Fruit fly (Drosophila melanogaster) whole organism, adult: ENCODE measurements around the gene CG42821.

Experiments
- CG11617 ChIP-seq: fragments of 200-800 bp; sonication (Bioruptor generic); optimal IDR thresholded peaks from 2 replicates; lab custom pipeline; 2017; ENCODE audit warnings: mild to moderate bottlenecking, missing biosample characterization, missing genetic modification reagents, missing genetic modification characterization
- CG12768 ChIP-seq: fragments of 200-800 bp; sonication (Bioruptor generic); optimal IDR thresholded peaks from 2 replicates; lab custom pipeline; 2017; ENCODE audit warnings: missing biosample characterization, missing genetic modification characterization, mild to moderate bottlenecking, moderate library complexity, missing genetic modification reagents
- CG14711 ChIP-seq: fragments of 200-800 bp; sonication (Bioruptor generic); optimal IDR thresholded peaks from 2 replicates; lab custom pipeline; 2018; ENCODE audit warnings: missing biosample characterization, mild to moderate bottlenecking, missing genetic modification characterization, moderate library complexity
- CG1620 ChIP-seq: fragments of 200-800 bp; sonication (Bioruptor generic); optimal IDR thresholded peaks from 2 replicates; lab custom pipeline; 2016; ENCODE audit warnings: missing biosample characterization, missing genetic modification characterization
- CG33017 ChIP-seq: fragments of 200-800 bp; sonication (Bioruptor generic); optimal IDR thresholded peaks from 2 replicates; lab custom pipeline; 2018; ENCODE audit warnings: missing biosample characterization, mild to moderate bottlenecking, missing genetic modification characterization, moderate library complexity
- CG5204 ChIP-seq: fragments of 200-800 bp; sonication (Bioruptor generic); optimal IDR thresholded peaks from 2 replicates; lab custom pipeline; 2016; ENCODE audit warnings: missing biosample characterization, missing genetic modification characterization
- CG7045 ChIP-seq: fragments of 200-800 bp; sonication (Bioruptor generic); optimal IDR thresholded peaks from 2 replicates; lab custom pipeline; 2017; ENCODE audit warnings: missing biosample characterization, mild to moderate bottlenecking, missing genetic modification characterization
- CG7101 ChIP-seq: fragments of 200-800 bp; sonication (Bioruptor generic); optimal IDR thresholded peaks from 2 replicates; lab custom pipeline; 2018; ENCODE audit warnings: missing biosample characterization, mild to moderate bottlenecking, missing genetic modification characterization, moderate library complexity
- Clk ChIP-seq: fragments of 200-800 bp; sonication (Bioruptor generic); optimal IDR thresholded peaks from 2 replicates; lab custom pipeline; 2017; ENCODE audit warnings: missing biosample characterization, missing genetic modification characterization
- Crg-1 ChIP-seq: fragments of 200-800 bp; sonication (Bioruptor generic); optimal IDR thresholded peaks from 2 replicates; lab custom pipeline; 2016; ENCODE audit warnings: missing biosample characterization, missing genetic modification characterization
- Hr96 ChIP-seq: fragments of 200-800 bp; sonication (Bioruptor generic); optimal IDR thresholded peaks from 2 replicates; lab custom pipeline; 2016; ENCODE audit warnings: missing biosample characterization, missing genetic modification characterization
- Mnt ChIP-seq: fragments of 200-800 bp; sonication (Bioruptor generic); optimal IDR thresholded peaks from 2 replicates; lab custom pipeline; 2016; ENCODE audit warnings: missing biosample characterization, mild to moderate bottlenecking, missing genetic modification characterization
- bab1 ChIP-seq: fragments of 200-800 bp; sonication (Bioruptor generic); optimal IDR thresholded peaks from 3 replicates; lab custom pipeline; 2019; ENCODE audit warnings: missing biosample characterization, mild to moderate bottlenecking, missing genetic modification characterization, moderate library complexity
- cic ChIP-seq: fragments of 200-800 bp; sonication (Bioruptor generic); optimal IDR thresholded peaks from 2 replicates; lab custom pipeline; 2017; ENCODE audit warnings: missing biosample characterization, mild to moderate bottlenecking, missing genetic modification characterization, moderate library complexity
- cnc ChIP-seq, 2 experiments: fragments of >200 bp; optimal IDR thresholded peaks; 2 replicates each; lab custom pipeline; 2017
- kay ChIP-seq: fragments of 200-800 bp; sonication (Bioruptor generic); peaks from one replicate; lab custom pipeline; 2016; ENCODE audit warnings: missing biosample characterization, missing genetic modification characterization, borderline replicate concordance
- ovo ChIP-seq: fragments of 200-800 bp; sonication (Bioruptor generic); optimal IDR thresholded peaks from 2 replicates; lab custom pipeline; 2016; ENCODE audit warnings: missing biosample characterization, missing genetic modification characterization
- pad ChIP-seq: fragments of 200-800 bp; sonication (Bioruptor generic); optimal IDR thresholded peaks from 3 replicates; lab custom pipeline; 2017; ENCODE audit warnings: missing biosample characterization, missing genetic modification characterization, mild to moderate bottlenecking, moderate library complexity, missing genetic modification reagents
- tj ChIP-seq: fragments of 200-800 bp; sonication (Bioruptor generic); optimal IDR thresholded peaks from 3 replicates; lab custom pipeline; 2017; ENCODE audit warnings: missing biosample characterization, mild to moderate bottlenecking, missing genetic modification characterization, moderate library complexity
- toe ChIP-seq: fragments of 200-800 bp; sonication (Bioruptor generic); optimal IDR thresholded peaks from 2 replicates; lab custom pipeline; 2016; ENCODE audit warnings: missing biosample characterization, missing genetic modification characterization

CG42821 gene

dm6 chr3R:17412458-17413127 lies at the start of gene CG42821:
TSS of gene CG42821 (plus strand) at chr3R:17413077.
- TF ChIP-seq bab1 (peak; percentile 23), CG33017 (no peak), CG14711 (tag; lab: Kevin White, UChicago) (peak; percentile 29)

- TF ChIP-seq kay (GFP tag; lab: Kevin White, UChicago) (no peak), toe (no peak), Crg-1 (GFP tag; lab: Kevin White, UChicago) (no peak)
Measured at dm6 chr3R:17366023-17366422, 46.9 kb upstream of the CG42821 start, which contains the start of gene beat-IIa. TSS of gene beat-IIa (minus strand) at chr3R:17366119.

dm6 chr3R:17371094-17371493 lies 41.8 kb upstream of the CG42821 start:
- no peak for TF ChIP-seq Hr96 (GFP tag; lab: Kevin White, UChicago)
- no peak for TF ChIP-seq cnc (optimal IDR thresholded peaks at IDR 0.05; lab: Kevin White, UChicago)
- no peak for TF ChIP-seq CG5204 (GFP tag; lab: Kevin White, UChicago)
- no peak for TF ChIP-seq bab1
- TF ChIP-seq CG1620: no peak
- TF ChIP-seq CG33017: no peak
- TF ChIP-seq cic: no peak
- TF ChIP-seq pad: no peak
- TF ChIP-seq Crg-1 (GFP tag; lab: Kevin White, UChicago): no peak
- no peak for TF ChIP-seq toe
- no peak for TF ChIP-seq CG12768 (GFP tag; lab: Kevin White, UChicago)
- TF ChIP-seq CG7045 (GFP tag; lab: Kevin White, UChicago): no peak
- no peak for TF ChIP-seq CG14711 (tag; lab: Kevin White, UChicago)
- TF ChIP-seq ovo (GFP tag; lab: Kevin White, UChicago): no peak

dm6 chr3R:17377503-17377902 lies 35.4 kb upstream of the CG42821 start:
- no peak for TF ChIP-seq ovo (GFP tag; lab: Kevin White, UChicago)
- TF ChIP-seq bab1: no peak
- TF ChIP-seq tj (GFP tag; lab: Kevin White, UChicago): no peak
- TF ChIP-seq kay (GFP tag; lab: Kevin White, UChicago): no peak
- TF ChIP-seq Hr96 (GFP tag; lab: Kevin White, UChicago): no peak
- no peak for TF ChIP-seq cic
- no peak for TF ChIP-seq CG7101 (tag; lab: Kevin White, UChicago)
- no peak for TF ChIP-seq cnc (optimal IDR thresholded peaks at IDR 0.05; lab: Kevin White, UChicago)
- TF ChIP-seq Mnt: no peak
- no peak for TF ChIP-seq Crg-1 (GFP tag; lab: Kevin White, UChicago)
- no peak for TF ChIP-seq CG33017
- no peak for TF ChIP-seq pad
- TF ChIP-seq CG12768 (GFP tag; lab: Kevin White, UChicago): no peak
- TF ChIP-seq Clk: no peak
- TF ChIP-seq CG5204 (GFP tag; lab: Kevin White, UChicago): no peak
- TF ChIP-seq toe: no peak
- TF ChIP-seq CG11617 (GFP tag; lab: Kevin White, UChicago): no peak
- TF ChIP-seq CG7045 (GFP tag; lab: Kevin White, UChicago): no peak

- TF ChIP-seq ovo (GFP tag; lab: Kevin White, UChicago) (no peak), Crg-1 (GFP tag; lab: Kevin White, UChicago) (no peak), tj (GFP tag; lab: Kevin White, UChicago) (no peak), CG33017 (no peak), Hr96 (GFP tag; lab: Kevin White, UChicago) (no peak), bab1 (no peak), CG14711 (tag; lab: Kevin White, UChicago) (no peak)
Measured at dm6 chr3R:17379051-17379450, 33.8 kb upstream of the CG42821 start.

dm6 chr3R:17379742-17380141 lies 33.1 kb upstream of the CG42821 start, which contains the start of gene lute:
TSS of gene lute (plus strand) at chr3R:17379944.
- TF ChIP-seq Crg-1 (GFP tag; lab: Kevin White, UChicago): no peak
- TF ChIP-seq CG11617 (GFP tag; lab: Kevin White, UChicago): no peak
- TF ChIP-seq tj (GFP tag; lab: Kevin White, UChicago): peak; percentile 44
- TF ChIP-seq kay (GFP tag; lab: Kevin White, UChicago): peak; percentile 56
- no peak for TF ChIP-seq CG7101 (tag; lab: Kevin White, UChicago)

dm6 chr3R:17381916-17382315 lies 31.0 kb upstream of the CG42821 start:
- TF ChIP-seq cnc (optimal IDR thresholded peaks at IDR 0.05; lab: Kevin White, UChicago): no peak
- TF ChIP-seq tj (GFP tag; lab: Kevin White, UChicago): peak; percentile 92
- no peak for TF ChIP-seq Clk
- TF ChIP-seq Crg-1 (GFP tag; lab: Kevin White, UChicago): no peak
- TF ChIP-seq CG1620: no peak
- no peak for TF ChIP-seq kay (GFP tag; lab: Kevin White, UChicago)
